Fruit fly (Drosophila melanogaster): Measurements from ENCODE around the gene vig.

vig gene

DNA sequence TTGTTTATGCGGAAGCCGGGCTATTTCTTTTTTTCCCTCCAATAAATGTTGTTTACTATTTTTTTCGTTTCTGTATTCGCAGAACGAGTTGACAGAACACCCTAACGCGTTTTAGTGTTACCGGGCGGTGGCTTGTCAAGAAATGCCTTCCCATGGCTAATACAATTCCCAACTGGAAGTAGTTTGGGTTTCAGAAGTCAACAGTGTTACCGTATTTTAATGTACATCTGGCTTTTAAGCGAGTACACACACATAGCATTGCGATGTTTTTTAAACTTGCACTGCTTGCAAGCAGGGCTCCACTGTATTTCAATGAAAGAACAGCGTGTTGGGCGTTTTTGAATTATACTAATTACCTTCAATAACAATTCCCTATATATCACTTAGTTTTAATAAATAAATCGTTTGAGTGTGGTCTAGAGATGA lies 9.5 kb downstream of the vig start, which contains the start of gene TfIIS (continued):
- TF ChIP-seq Atf6 (GFP tag; IDR thresholded peaks at IDR 0.05) (no peak), CG17186 (GFP tag; optimal IDR thresholded peaks at IDR 0.05) (peak; percentile 40), CG8290 (GFP tag; optimal IDR thresholded peaks at IDR 0.05) (peak; percentile 94), CG8290 (tag; optimal IDR thresholded peaks at IDR 0.05) (peak; percentile 70 to 92), CG5245 (GFP tag; optimal IDR thresholded peaks at IDR 0.05) (no peak), wdn (GFP tag; IDR thresholded peaks at IDR 0.05) (no peak), nom (GFP tag; optimal IDR thresholded peaks at IDR 0.05) (peak; percentile 28), sr (GFP tag; IDR thresholded peaks at IDR 0.05) (no peak), gem (tag; optimal IDR thresholded peaks at IDR 0.05) (peak; percentile 13), CG32767 (GFP tag; IDR thresholded peaks at IDR 0.05) (peak; percentile 66; the same call in 1 of the 2 replicates), H15 (GFP tag; IDR thresholded peaks at IDR 0.05) (no peak), gro (GFP tag; optimal IDR thresholded peaks at IDR 0.05) (peak; percentile 32), Opbp (GFP tag; IDR thresholded peaks at IDR 0.05; ENCODE audit: partially characterized antibody) (peak; percentile 62), CG6854 (GFP tag; optimal IDR thresholded peaks at IDR 0.05) (no peak), pho (GFP tag; optimal IDR thresholded peaks at IDR 0.05) (no peak), Lim3 (GFP tag; IDR thresholded peaks at IDR 0.05) (no peak), CG2712 (tag; optimal IDR thresholded peaks at IDR 0.05) (peak; percentile 21), Ets97D (GFP tag; optimal IDR thresholded peaks at IDR 0.05) (peak; percentile 90), Dip2 (GFP tag; IDR thresholded peaks at IDR 0.05) (no peak), mld (GFP tag; IDR thresholded peaks at IDR 0.05; ENCODE audit: partially characterized antibody) (no peak), gsb (GFP tag; IDR thresholded peaks at IDR 0.05) (no peak), CG10979 (tag; optimal IDR thresholded peaks at IDR 0.05) (no peak), CkIIα-i1 (GFP tag; IDR thresholded peaks at IDR 0.05) (no peak), crol (GFP tag; IDR thresholded peaks at IDR 0.05) (no peak), stwl (tag; optimal IDR thresholded peaks at IDR 0.05) (peak; percentile 96), CG6791 (GFP tag; IDR thresholded peaks at IDR 0.05; ENCODE audit: partially characterized antibody) (peak; percentile 47; the same call in 2 of the 3 replicates), CG2199 (GFP tag; IDR thresholded peaks at IDR 0.05) (peak; percentile 55; the same call in 1 of the 3 replicates), CG1024 (GFP tag; IDR thresholded peaks at IDR 0.05) (no peak), CG16813 (GFP tag; IDR thresholded peaks at IDR 0.05; ENCODE audit: partially characterized antibody) (peak; percentile 51; the same call in 2 of the 3 replicates), D19B (GFP tag; optimal IDR thresholded peaks at IDR 0.05) (no peak), pita (GFP tag; optimal IDR thresholded peaks at IDR 0.05) (peak; percentile 86), jing (GFP tag; optimal IDR thresholded peaks at IDR 0.05) (no peak), Taf1 (GFP tag; IDR thresholded peaks at IDR 0.05) (no peak), Ptx1 (GFP tag; IDR thresholded peaks at IDR 0.05) (peak; percentile 12; the same call in 1 of the 2 replicates), CG10267 (tag; optimal IDR thresholded peaks at IDR 0.05) (peak; percentile 30), sc (optimal IDR thresholded peaks at IDR 0.05) (no peak), sc (GFP tag; optimal IDR thresholded peaks at IDR 0.05) (no peak), slp2 (GFP tag; optimal IDR thresholded peaks at IDR 0.05) (no peak), gfzf (GFP tag; optimal IDR thresholded peaks at IDR 0.05) (peak; percentile 99), wor (GFP tag; IDR thresholded peaks at IDR 0.05) (no peak), tgo (GFP tag; IDR thresholded peaks at IDR 0.05) (no peak), CG11247 (GFP tag; IDR thresholded peaks at IDR 0.05) (no peak), sqz (GFP tag; optimal IDR thresholded peaks at IDR 0.05) (peak; percentile 67), CG33213 (GFP tag; optimal IDR thresholded peaks at IDR 0.05) (peak; percentile 84), CG2678 (tag; optimal IDR thresholded peaks at IDR 0.05) (no peak), CG13624 (GFP tag; optimal IDR thresholded peaks at IDR 0.05) (no peak), CG13287 (GFP tag; IDR thresholded peaks at IDR 0.05; ENCODE audit: partially characterized antibody) (peak; percentile 50; the same call in 1 of the 2 replicates), mirr (GFP tag; optimal IDR thresholded peaks at IDR 0.05) (no peak), hbn (GFP tag; IDR thresholded peaks at IDR 0.05; ENCODE audit: partially characterized antibody) (peak; percentile 33; the same call in 1 of the 2 replicates), Gsc (GFP tag; IDR thresholded peaks at IDR 0.05) (no peak), CG11560 (tag; IDR thresholded peaks at IDR 0.05) (no peak)

Measured in whole organism, embryonic.